Worm (Caenorhabditis elegans): ENCODE results near the gene K09H11.15.

DNA sequence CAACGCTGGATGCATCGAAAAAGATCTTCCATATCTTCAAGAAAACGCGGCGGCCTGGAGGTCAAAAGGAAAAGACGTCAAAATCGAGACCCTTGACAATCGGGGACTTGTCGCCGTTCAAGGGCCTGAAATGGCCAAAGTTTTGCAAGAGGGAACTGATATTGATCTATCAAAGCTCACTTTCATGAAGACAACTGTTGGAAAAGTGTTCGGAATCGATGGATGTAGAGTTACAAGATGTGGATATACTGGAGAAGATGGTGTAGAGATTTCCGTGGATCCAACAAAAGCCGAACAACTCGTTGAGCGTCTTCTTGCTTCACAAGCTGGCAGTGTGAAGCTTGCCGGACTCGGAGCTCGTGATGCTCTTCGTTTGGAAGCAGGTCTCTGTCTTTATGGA is 17.2 kb downstream of the K09H11.15 start:
- no peak for TF ChIP-seq him-1 (tag; optimal IDR thresholded peaks at IDR 0.05)
- TF ChIP-seq W03F9.2 (tag; optimal IDR thresholded peaks at IDR 0.05) = no peak
- TF ChIP-seq dao-5 (tag; optimal IDR thresholded peaks at IDR 0.05) = no peak

Data from whole organism, L4/young adult.